Worm (Caenorhabditis elegans) whole organism, L4 larva: ENCODE measurements around the gene iglr-1.

Experiments used
- F49E8.2 ChIP-seq: sonication (generic microtip); optimal IDR thresholded peaks from 2 replicates; lab custom pipeline; 2016; ENCODE audit warnings: missing compliant biosample characterization, mild to moderate bottlenecking, missing genetic modification characterization, borderline replicate concordance
- ama-1 ChIP-seq: fragments of 150-350 bp; optimal IDR thresholded peaks from 2 replicates; lab custom pipeline; 2014; ENCODE audit warnings: inconsistent platforms, mixed read lengths
- ceh-82 ChIP-seq: sonication (generic microtip); optimal IDR thresholded peaks from 2 replicates; lab custom pipeline; 2017; ENCODE audit warnings: missing biosample characterization, missing genetic modification characterization
- egl-27 ChIP-seq: sonication (generic microtip); optimal IDR thresholded peaks from 3 replicates; lab custom pipeline; 2017; ENCODE audit warnings: missing biosample characterization, missing genetic modification reagents, missing genetic modification characterization
- gei-8 ChIP-seq: fragments of 200-800 bp; sonication (Bioruptor generic); optimal IDR thresholded peaks from 2 replicates; lab custom pipeline; 2018; ENCODE audit warnings: mild to moderate bottlenecking, missing genetic modification characterization, missing compliant biosample characterization
- lin-15B ChIP-seq: fragments of 150-350 bp; sonication (generic microtip); optimal IDR thresholded peaks from 3 replicates; lab custom pipeline; 2014; ENCODE audit warnings: missing biosample characterization, missing genetic modification characterization
- mxl-2 ChIP-seq: fragments of 200-800 bp; sonication (Bioruptor generic); conservative IDR thresholded peaks from 2 replicates; pipeline ENCODE4 v1.3.6; 2022; ENCODE audit warnings: missing genetic modification reagents, missing genetic modification characterization, missing compliant biosample characterization
- nhr-11 ChIP-seq: fragments of 150-350 bp; optimal IDR thresholded peaks from 2 replicates; lab custom pipeline; 2014; ENCODE audit warnings: missing biosample characterization, missing genetic modification characterization
- nhr-28 ChIP-seq: fragments of 150-350 bp; optimal IDR thresholded peaks from 2 replicates; lab custom pipeline; 2014; ENCODE audit warnings: missing biosample characterization, missing genetic modification characterization

DNA sequence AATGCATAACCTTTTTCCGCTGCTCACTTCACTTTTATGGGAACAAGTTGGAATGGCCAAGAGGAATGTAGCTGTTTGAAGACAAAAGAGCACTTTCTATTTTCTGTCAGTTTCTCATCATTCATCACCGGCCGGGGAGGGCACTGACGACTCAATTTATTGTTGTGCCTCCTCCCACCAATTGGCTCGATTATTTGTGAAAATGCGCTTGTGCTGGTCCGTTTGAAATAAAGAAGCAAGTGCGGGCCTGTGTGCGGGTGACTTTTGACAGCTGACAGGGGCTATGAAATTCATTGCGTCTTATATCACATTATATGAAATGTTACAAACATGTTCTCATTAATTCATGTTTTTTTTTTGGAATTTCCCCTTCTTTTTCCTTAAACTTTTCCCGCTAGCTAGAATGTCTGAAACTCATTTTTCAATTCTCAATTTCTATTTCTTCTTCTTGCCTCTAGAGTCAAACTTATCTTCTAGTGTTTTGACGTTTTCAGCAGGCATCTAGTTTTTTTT, 22.8 kb upstream of the iglr-1 start:
- TF ChIP-seq nhr-11 (tag; lab: Kevin White, UChicago) (no peak), ceh-82 (tag; lab: Kevin White, UChicago) (no peak), gei-8 (GFP tag; lab: Kevin White, UChicago) (no peak), ama-1 (lab: Kevin White, UChicago) (no peak), F49E8.2 (tag; lab: Kevin White, UChicago) (no peak), lin-15B (tag; lab: Kevin White, UChicago) (no peak), nhr-28 (tag; lab: Kevin White, UChicago) (no peak), mxl-2 (GFP tag; lab: Robert Waterston, UW) (no peak), egl-27 (no peak)
